Worm (Caenorhabditis elegans): Measurements from ENCODE around the gene daf-3.
A peak's percentile ranks its signal among the peaks of the same experiment; 100 is the strongest.

DNA sequence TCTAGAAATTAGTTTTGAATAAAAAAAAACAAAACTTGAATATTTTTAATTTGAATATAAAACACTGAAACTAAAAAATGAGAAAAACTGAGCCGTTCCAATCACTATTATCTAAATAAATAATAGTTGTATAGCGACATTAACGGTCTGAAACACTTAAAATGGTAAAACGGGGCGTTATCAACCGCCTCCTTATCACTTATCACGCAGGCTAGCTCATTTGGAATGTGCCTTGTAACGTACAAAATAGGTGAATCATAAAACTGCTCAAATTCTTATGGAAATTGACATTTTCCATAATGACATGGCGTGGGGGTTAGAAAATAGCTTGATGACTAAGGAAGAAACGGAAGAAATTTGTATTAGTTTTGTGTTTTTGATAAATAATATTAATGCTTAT lies 9.3 kb downstream of the daf-3 start, which contains the start of gene ifd-2:
- no peak for TF ChIP-seq zfp-3 (GFP tag; conservative IDR thresholded peaks at IDR 0.05)
- TF ChIP-seq Y5F2A.4 (GFP tag; optimal IDR thresholded peaks at IDR 0.05), result no peak
- TF ChIP-seq pha-4 (GFP tag; IDR thresholded peaks at IDR 0.05), result no peak
- TF ChIP-seq pha-4 (tag; optimal IDR thresholded peaks at IDR 0.05), result no peak
- TF ChIP-seq mxl-3 (GFP tag; optimal IDR thresholded peaks at IDR 0.05), result no peak
- TF ChIP-seq nhr-10 (tag; optimal IDR thresholded peaks at IDR 0.05), result no peak
- no peak for TF ChIP-seq arid-1 (GFP tag; conservative IDR thresholded peaks at IDR 0.05)
- TF ChIP-seq nhr-28 (tag; optimal IDR thresholded peaks at IDR 0.05), result peak; percentile 53
- TF ChIP-seq ceh-28 (tag; optimal IDR thresholded peaks at IDR 0.05), result no peak
- no peak for TF ChIP-seq mxl-2 (GFP tag; conservative IDR thresholded peaks at IDR 0.05)
- TF ChIP-seq nhr-77 (tag; optimal IDR thresholded peaks at IDR 0.05), result no peak

Data from whole organism, L4 larva.